Worm (Caenorhabditis elegans): ENCODE measurements around the gene jip-1.

The jip-1 gene

DNA sequence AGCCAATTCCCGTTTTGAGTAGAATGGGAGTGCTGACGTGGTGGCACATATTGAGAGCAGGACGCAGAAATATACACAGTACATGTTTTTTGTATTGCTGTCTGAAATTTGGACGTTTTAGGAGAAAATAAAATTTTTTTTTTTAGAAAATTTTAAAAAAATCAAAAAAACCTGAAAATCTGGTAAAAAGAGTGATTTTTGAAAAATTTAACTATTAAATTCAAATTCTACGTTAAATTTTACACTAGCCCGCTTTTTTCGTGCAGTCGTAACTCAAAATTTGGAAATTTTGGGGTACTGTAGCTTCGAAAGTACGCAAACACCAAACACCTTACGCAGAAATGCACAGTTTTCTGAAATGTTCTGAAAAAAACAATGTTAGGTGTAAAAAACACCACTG lies 31.1 kb downstream of the jip-1 start, which contains the start of gene C13A10.2:
TSS of gene C13A10.2 (minus strand) at position 101 of the 400 bp plus-strand sequence.
- TF ChIP-seq him-1 (tag; optimal IDR thresholded peaks at IDR 0.05): no peak
- no peak for TF ChIP-seq W03F9.2 (tag; optimal IDR thresholded peaks at IDR 0.05)
- no peak for TF ChIP-seq dao-5 (tag; optimal IDR thresholded peaks at IDR 0.05)

DNA sequence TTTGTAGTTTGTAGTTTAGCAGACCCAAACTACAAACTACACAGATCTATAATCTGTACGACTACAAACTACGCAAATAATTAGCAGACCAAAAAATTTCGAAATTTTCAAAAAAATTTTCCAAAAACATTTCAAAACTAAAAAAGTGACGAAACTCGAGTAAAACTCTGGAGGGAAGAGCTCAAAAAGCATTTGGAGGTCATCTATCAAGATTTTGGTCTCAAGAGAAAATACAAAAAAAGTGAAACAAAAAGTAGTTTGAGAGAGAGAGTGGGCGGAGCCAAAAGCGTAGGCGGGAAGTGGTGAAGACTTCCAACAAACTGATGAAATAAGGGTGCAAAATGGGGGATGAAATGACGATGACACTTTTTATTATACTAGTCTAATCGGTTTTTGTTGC lies 33.5 kb downstream of the jip-1 start:
- no peak for TF ChIP-seq W03F9.2 (tag; optimal IDR thresholded peaks at IDR 0.05)
- no peak for TF ChIP-seq dao-5 (tag; optimal IDR thresholded peaks at IDR 0.05)
- TF ChIP-seq him-1 (tag; optimal IDR thresholded peaks at IDR 0.05): no peak

- TF ChIP-seq him-1 (tag; optimal IDR thresholded peaks at IDR 0.05) (no peak), W03F9.2 (tag; optimal IDR thresholded peaks at IDR 0.05) (no peak), dao-5 (tag; optimal IDR thresholded peaks at IDR 0.05) (no peak)
Observed at ce11 chrII:1362423-1362822, 35.6 kb downstream of the jip-1 start.

- no peak for TF ChIP-seq W03F9.2 (tag; optimal IDR thresholded peaks at IDR 0.05)
- TF ChIP-seq him-1 (tag; optimal IDR thresholded peaks at IDR 0.05): no peak
- no peak for TF ChIP-seq dao-5 (tag; optimal IDR thresholded peaks at IDR 0.05)
Observed at ce11 chrII:1365985-1366384, 39.2 kb downstream of the jip-1 start.

DNA sequence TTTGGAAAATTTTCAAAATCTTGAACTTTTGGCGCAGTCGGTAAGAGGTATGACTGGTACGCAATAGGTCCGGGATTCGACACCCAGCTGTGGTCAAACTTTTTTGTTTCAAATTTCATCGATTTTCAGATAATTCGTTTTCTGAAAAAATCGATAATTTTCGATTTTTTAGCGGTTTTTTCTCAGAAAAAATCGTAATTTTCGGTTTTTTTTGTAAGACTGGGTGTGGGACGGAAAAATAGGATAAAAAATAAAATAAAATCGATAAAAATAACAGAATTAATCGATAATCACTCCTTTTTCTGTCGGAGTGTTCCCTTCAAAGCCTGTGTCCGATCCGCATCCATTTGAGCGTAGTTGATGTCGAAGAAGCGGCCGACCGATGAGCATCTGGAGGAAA lies 42.0 kb downstream of the jip-1 start:
- no peak for TF ChIP-seq him-1 (tag; optimal IDR thresholded peaks at IDR 0.05)
- no peak for TF ChIP-seq dao-5 (tag; optimal IDR thresholded peaks at IDR 0.05)
- no peak for TF ChIP-seq W03F9.2 (tag; optimal IDR thresholded peaks at IDR 0.05)

DNA sequence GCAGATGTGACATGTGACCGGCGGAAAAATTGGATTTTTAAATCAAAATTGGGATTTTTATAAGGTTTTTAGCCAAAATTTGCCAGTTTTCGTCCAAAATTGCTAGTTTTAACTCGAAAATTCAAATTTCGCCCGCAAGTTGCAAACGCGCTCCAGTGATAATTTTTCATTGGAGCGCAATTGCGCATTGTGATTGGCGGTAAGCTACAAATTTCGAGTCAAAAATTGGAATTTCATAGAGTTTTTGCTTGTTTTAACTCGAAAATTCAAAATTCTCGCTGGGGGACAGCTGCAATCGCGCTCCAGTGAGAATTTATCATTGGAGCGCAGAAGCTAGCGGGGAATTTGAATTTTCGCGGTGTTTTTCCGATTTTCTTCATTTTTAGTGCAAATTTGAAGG lies 42.5 kb downstream of the jip-1 start:
- no peak for TF ChIP-seq W03F9.2 (tag; optimal IDR thresholded peaks at IDR 0.05)
- TF ChIP-seq him-1 (tag; optimal IDR thresholded peaks at IDR 0.05): no peak
- no peak for TF ChIP-seq dao-5 (tag; optimal IDR thresholded peaks at IDR 0.05)

DNA sequence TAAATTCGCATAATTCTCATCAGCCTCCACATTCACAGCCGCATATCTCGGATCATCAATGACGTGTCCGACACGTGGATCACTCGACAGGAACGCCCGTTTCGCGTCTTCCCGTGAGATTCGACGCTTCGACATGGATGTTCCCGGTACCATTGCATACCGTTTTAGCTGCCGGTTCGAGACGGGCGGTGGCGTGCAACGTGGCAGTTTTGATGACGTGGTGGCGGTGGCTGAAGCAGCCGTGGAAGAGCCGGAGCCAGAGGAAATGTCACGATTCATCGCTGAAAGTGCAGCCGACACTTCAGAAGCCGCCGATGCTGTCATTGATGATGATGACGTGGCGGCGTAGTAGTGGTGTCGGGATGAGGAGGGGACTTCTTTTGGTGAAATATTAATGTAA lies 44.7 kb downstream of the jip-1 start:
- TF ChIP-seq dao-5 (tag; optimal IDR thresholded peaks at IDR 0.05) (no peak), W03F9.2 (tag; optimal IDR thresholded peaks at IDR 0.05) (no peak), him-1 (tag; optimal IDR thresholded peaks at IDR 0.05) (no peak)

- TF ChIP-seq him-1 (tag; optimal IDR thresholded peaks at IDR 0.05): no peak
- no peak for TF ChIP-seq W03F9.2 (tag; optimal IDR thresholded peaks at IDR 0.05)
- TF ChIP-seq dao-5 (tag; optimal IDR thresholded peaks at IDR 0.05): no peak
Observed at ce11 chrII:1372138-1372537, 45.3 kb downstream of the jip-1 start.

- no peak for TF ChIP-seq W03F9.2 (tag; optimal IDR thresholded peaks at IDR 0.05)
- no peak for TF ChIP-seq him-1 (tag; optimal IDR thresholded peaks at IDR 0.05)
- TF ChIP-seq dao-5 (tag; optimal IDR thresholded peaks at IDR 0.05): no peak
Observed at ce11 chrII:1372966-1373365, 46.2 kb downstream of the jip-1 start.

DNA sequence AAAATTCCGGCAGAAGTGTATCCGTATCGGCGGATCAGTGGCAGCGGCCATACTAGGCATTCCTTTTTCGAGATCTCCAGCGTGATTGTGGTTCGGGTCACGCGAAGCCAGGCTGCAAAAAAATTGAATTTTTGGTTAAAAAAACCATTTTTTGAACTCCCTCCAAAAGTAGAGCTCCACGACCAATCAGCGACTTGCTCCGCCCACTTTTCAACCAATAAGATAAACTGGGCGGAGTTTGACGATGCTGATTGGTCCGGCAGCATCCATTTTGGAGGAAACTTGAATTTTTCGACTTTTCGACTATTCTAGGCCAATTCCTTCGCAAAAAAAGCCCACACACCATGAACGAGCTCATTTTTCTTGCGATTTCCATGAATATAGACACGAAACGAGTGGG lies 47.7 kb downstream of the jip-1 start:
- TF ChIP-seq W03F9.2 (tag; optimal IDR thresholded peaks at IDR 0.05) (no peak), him-1 (tag; optimal IDR thresholded peaks at IDR 0.05) (no peak), dao-5 (tag; optimal IDR thresholded peaks at IDR 0.05) (no peak)

DNA sequence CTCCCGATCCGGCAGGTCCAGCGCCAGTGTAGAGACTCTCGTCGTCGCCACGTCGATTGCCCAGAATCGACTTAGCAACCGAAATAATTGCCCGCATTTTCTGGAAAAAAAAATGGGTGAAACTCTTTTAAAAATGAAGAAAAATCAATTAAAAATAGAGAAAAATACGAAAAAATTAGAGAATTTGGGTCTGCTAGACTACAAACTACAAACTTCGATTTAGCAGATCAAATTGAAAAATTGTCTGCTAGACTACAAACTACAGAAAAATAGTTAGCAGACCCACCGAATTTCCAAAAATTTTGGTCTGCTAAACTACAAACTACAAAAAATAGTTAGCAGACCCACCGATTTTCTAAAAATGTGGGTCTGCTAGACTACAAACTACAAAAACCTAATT lies 48.1 kb downstream of the jip-1 start, which contains the start of gene rog-1:
TSS of gene rog-1 (minus strand) at position 101 of the 400 bp plus-strand sequence.
- TF ChIP-seq dao-5 (tag; optimal IDR thresholded peaks at IDR 0.05): no peak
- TF ChIP-seq W03F9.2 (tag; optimal IDR thresholded peaks at IDR 0.05): no peak
- TF ChIP-seq him-1 (tag; optimal IDR thresholded peaks at IDR 0.05): no peak

ce11 chrII:1375627-1376026 lies 48.8 kb downstream of the jip-1 start:
- TF ChIP-seq him-1 (tag; optimal IDR thresholded peaks at IDR 0.05) (no peak), W03F9.2 (tag; optimal IDR thresholded peaks at IDR 0.05) (no peak), dao-5 (tag; optimal IDR thresholded peaks at IDR 0.05) (no peak)

DNA sequence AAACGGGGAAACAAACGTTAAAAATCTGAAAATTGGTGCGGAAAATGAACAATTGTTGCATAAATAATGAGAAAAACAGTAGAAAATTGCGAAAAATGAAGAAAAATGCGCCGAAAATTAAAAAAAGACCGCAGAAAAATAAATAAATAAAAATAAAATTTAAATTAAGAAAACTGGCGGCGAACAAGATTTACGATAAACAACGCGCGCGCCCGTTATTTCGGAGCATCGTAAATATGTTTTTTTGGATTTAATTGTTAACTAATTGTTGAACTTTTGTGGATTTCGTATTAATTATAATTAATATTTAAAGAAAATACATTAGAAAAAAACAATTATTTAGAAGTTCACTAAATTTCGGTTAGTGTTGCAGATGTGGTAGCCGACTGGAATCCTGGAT lies 50.0 kb downstream of the jip-1 start:
- TF ChIP-seq dao-5 (tag; optimal IDR thresholded peaks at IDR 0.05) (no peak), him-1 (tag; optimal IDR thresholded peaks at IDR 0.05) (no peak), W03F9.2 (tag; optimal IDR thresholded peaks at IDR 0.05) (no peak)

DNA sequence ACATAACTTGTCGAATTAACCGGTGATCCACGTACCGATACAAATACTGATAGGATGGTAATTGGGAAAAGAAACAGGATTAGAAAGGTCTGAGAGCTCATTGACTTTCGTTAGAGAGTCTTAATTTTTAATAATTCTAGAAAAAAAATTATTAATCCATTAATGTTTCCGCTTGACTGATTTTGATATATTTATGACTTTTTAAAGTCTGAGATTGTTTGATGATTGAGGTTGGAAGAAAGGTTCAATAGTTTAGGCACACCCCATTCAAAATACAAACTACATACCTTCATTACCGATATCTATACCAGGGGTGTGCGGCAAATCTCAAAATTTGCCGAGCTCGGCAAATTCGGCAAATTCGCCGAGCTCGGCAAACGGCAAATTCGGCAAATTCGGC lies 51.5 kb downstream of the jip-1 start, which contains the start of gene F54D12.10:
TSS of gene F54D12.10 (minus strand) at position 101 of the 400 bp plus-strand sequence.
- no peak for TF ChIP-seq W03F9.2 (tag; optimal IDR thresholded peaks at IDR 0.05)

ce11 chrII:1381618-1382017 lies 54.8 kb downstream of the jip-1 start, which contains the start of gene F54D12.9:
TSS of gene F54D12.9 (minus strand) at chrII:1381718.
- TF ChIP-seq dao-5 (tag; optimal IDR thresholded peaks at IDR 0.05): no peak
- TF ChIP-seq him-1 (tag; optimal IDR thresholded peaks at IDR 0.05): no peak
- TF ChIP-seq W03F9.2 (tag; optimal IDR thresholded peaks at IDR 0.05): no peak
